Worm (Caenorhabditis elegans): Measurements from ENCODE around the gene E02H9.13.

Gene E02H9.13

ce11 chrIII:2474781-2475180, 36.2 kb upstream of the E02H9.13 start:
- TF ChIP-seq aly-2 (tag; optimal IDR thresholded peaks at IDR 0.05) (no peak), nhr-43 (tag; optimal IDR thresholded peaks at IDR 0.05; ENCODE audit: poor library complexity, severe bottlenecking) (no peak), ceh-82 (tag; optimal IDR thresholded peaks at IDR 0.05) (no peak), unc-39 (tag; optimal IDR thresholded peaks at IDR 0.05) (no peak)

- TF ChIP-seq elt-2 (tag; optimal IDR thresholded peaks at IDR 0.05) = no peak
Measured at ce11 chrIII:2473554-2473953, 35.0 kb upstream of the E02H9.13 start, which contains the start of gene smg-6. TSS of gene smg-6 (plus strand) at chrIII:2473854.

ce11 chrIII:2471855-2472254, 33.3 kb upstream of the E02H9.13 start:
- TF ChIP-seq tbx-2 (tag; optimal IDR thresholded peaks at IDR 0.05) (no peak), ceh-28 (tag; optimal IDR thresholded peaks at IDR 0.05) (no peak), fkh-2 (tag; optimal IDR thresholded peaks at IDR 0.05) (no peak), nhr-11 (tag; optimal IDR thresholded peaks at IDR 0.05) (no peak), nhr-76 (tag; optimal IDR thresholded peaks at IDR 0.05) (no peak), unc-62 (GFP tag; optimal IDR thresholded peaks at IDR 0.05) (no peak), lsy-12 (tag; optimal IDR thresholded peaks at IDR 0.05) (no peak), ceh-82 (tag; optimal IDR thresholded peaks at IDR 0.05) (no peak), ceh-16 (tag; optimal IDR thresholded peaks at IDR 0.05) (no peak), nhr-77 (tag; optimal IDR thresholded peaks at IDR 0.05) (no peak), daf-12 (tag; optimal IDR thresholded peaks at IDR 0.05) (no peak), egl-5 (tag; optimal IDR thresholded peaks at IDR 0.05) (no peak), aly-2 (tag; optimal IDR thresholded peaks at IDR 0.05) (no peak), snpc-4 (tag; optimal IDR thresholded peaks at IDR 0.05) (no peak), pha-4 (tag; optimal IDR thresholded peaks at IDR 0.05) (peak; percentile 84), jun-1 (tag; optimal IDR thresholded peaks at IDR 0.05) (no peak), sea-2 (GFP tag; optimal IDR thresholded peaks at IDR 0.05) (no peak), ztf-4 (tag; optimal IDR thresholded peaks at IDR 0.05) (no peak), mml-1 (tag; optimal IDR thresholded peaks at IDR 0.05) (no peak), eor-1 (tag; optimal IDR thresholded peaks at IDR 0.05) (no peak), ZK546.5 (tag; optimal IDR thresholded peaks at IDR 0.05) (no peak), nhr-28 (tag; optimal IDR thresholded peaks at IDR 0.05) (no peak), nfya-1 (tag; optimal IDR thresholded peaks at IDR 0.05; ENCODE audit: insufficient read depth) (peak; percentile 69), egl-27 (tag; optimal IDR thresholded peaks at IDR 0.05) (peak; percentile 20), mdl-1 (tag; optimal IDR thresholded peaks at IDR 0.05) (no peak), elt-3 (tag; optimal IDR thresholded peaks at IDR 0.05) (no peak), hmg-11 (tag; optimal IDR thresholded peaks at IDR 0.05) (peak; percentile 83), ztf-11 (tag; optimal IDR thresholded peaks at IDR 0.05) (no peak), pqm-1 (tag; optimal IDR thresholded peaks at IDR 0.05) (peak; percentile 2), skn-1 (tag; optimal IDR thresholded peaks at IDR 0.05) (no peak), nhr-67 (tag; optimal IDR thresholded peaks at IDR 0.05) (no peak), ceh-9 (tag; optimal IDR thresholded peaks at IDR 0.05) (no peak), nhr-23 (tag; optimal IDR thresholded peaks at IDR 0.05) (no peak), nhr-43 (tag; optimal IDR thresholded peaks at IDR 0.05; ENCODE audit: poor library complexity, severe bottlenecking) (no peak), elt-2 (tag; optimal IDR thresholded peaks at IDR 0.05) (peak; percentile 44), fkh-10 (GFP tag; optimal IDR thresholded peaks at IDR 0.05) (peak; percentile 21), ama-1 (optimal IDR thresholded peaks at IDR 0.05) (no peak), unc-39 (tag; optimal IDR thresholded peaks at IDR 0.05) (no peak), lin-15B (tag; optimal IDR thresholded peaks at IDR 0.05) (peak; percentile 53), nhr-25 (tag; optimal IDR thresholded peaks at IDR 0.05) (peak; percentile 42), nhr-12 (tag; optimal IDR thresholded peaks at IDR 0.05) (no peak), nhr-237 (tag; optimal IDR thresholded peaks at IDR 0.05) (no peak), zag-1 (tag; optimal IDR thresholded peaks at IDR 0.05) (no peak), fos-1 (tag; optimal IDR thresholded peaks at IDR 0.05) (no peak), R02D3.7 (tag; optimal IDR thresholded peaks at IDR 0.05) (no peak), lin-39 (tag; optimal IDR thresholded peaks at IDR 0.05) (peak; percentile 60), elt-1 (tag; optimal IDR thresholded peaks at IDR 0.05) (no peak)

All from whole organism, L3 larva.